Fruit fly (Drosophila melanogaster) whole organism, larva: ENCODE results near the gene CG45263.

Experiments
- noc ChIP-seq: fragments of 200-800 bp; sonication (Bioruptor generic); optimal IDR thresholded peaks from 3 replicates; lab custom pipeline; 2019; ENCODE audit warnings: missing biosample characterization, mild to moderate bottlenecking, missing genetic modification characterization, moderate library complexity

CG45263 gene

dm6 chr3R:8321447-8321846, 156.0 kb downstream of the CG45263 start, which contains the start of gene Or85a:
Gene Or85a (plus strand): TSS chr3R:8321747.
- TF ChIP-seq noc (tag; lab: Kevin White, UChicago), result no peak

- TF ChIP-seq noc (tag; lab: Kevin White, UChicago), result no peak
Observed at dm6 chr3R:8317709-8318335, 159.6 kb downstream of the CG45263 start.

- TF ChIP-seq noc (tag; lab: Kevin White, UChicago), result peak; percentile 44
Observed at dm6 chr3R:8317215-8317614, 160.2 kb downstream of the CG45263 start, which contains the start of gene Ctr1B. Gene Ctr1B (plus strand): TSS chr3R:8317612.

dm6 chr3R:8316344-8317105, 160.9 kb downstream of the CG45263 start, which contains the start of gene Coq2:
Gene Coq2 (minus strand): TSS chr3R:8316543.
- TF ChIP-seq noc (tag; lab: Kevin White, UChicago), result no peak
